Worm (Caenorhabditis elegans) whole organism, L1 larva: ENCODE results near the gene dhs-29.

ENCODE experiments used
- alr-1 ChIP-seq: fragments of 200-800 bp; sonication (Bioruptor generic); optimal IDR thresholded peaks from 2 replicates; lab custom pipeline; 2018; ENCODE audit warnings: borderline replicate concordance, mild to moderate bottlenecking, missing genetic modification characterization, missing compliant biosample characterization
- ama-1 ChIP-seq: fragments of 150-350 bp; optimal IDR thresholded peaks from 2 replicates; lab custom pipeline; 2014
- ceh-63 ChIP-seq: fragments of 200-800 bp; sonication (Bioruptor generic); optimal IDR thresholded peaks from 2 replicates; lab custom pipeline; 2018; ENCODE audit warnings: mild to moderate bottlenecking, missing genetic modification characterization, missing compliant biosample characterization
- mep-1 ChIP-seq: fragments of 150-350 bp; optimal IDR thresholded peaks from 2 replicates; lab custom pipeline; 2014; ENCODE audit warnings: missing biosample characterization, missing genetic modification characterization
- nhr-11 ChIP-seq: fragments of 150-350 bp; optimal IDR thresholded peaks from 2 replicates; lab custom pipeline; 2014; ENCODE audit warnings: missing biosample characterization, missing genetic modification characterization
- nhr-237 ChIP-seq: fragments of 150-350 bp; optimal IDR thresholded peaks from 2 replicates; lab custom pipeline; 2014; ENCODE audit warnings: missing biosample characterization, missing genetic modification characterization
- nhr-71 ChIP-seq: sonication (generic microtip); optimal IDR thresholded peaks from 2 replicates; lab custom pipeline; 2016; ENCODE audit warnings: mild to moderate bottlenecking, missing genetic modification characterization, moderate library complexity, missing compliant biosample characterization
- nhr-77 ChIP-seq: fragments of 150-350 bp; optimal IDR thresholded peaks from 2 replicates; lab custom pipeline; 2014; ENCODE audit warnings: missing biosample characterization, missing genetic modification characterization
- skn-1 ChIP-seq: fragments of 150-350 bp; optimal IDR thresholded peaks from 2 replicates; lab custom pipeline; 2014; ENCODE audit warnings: missing biosample characterization, missing genetic modification characterization

DNA sequence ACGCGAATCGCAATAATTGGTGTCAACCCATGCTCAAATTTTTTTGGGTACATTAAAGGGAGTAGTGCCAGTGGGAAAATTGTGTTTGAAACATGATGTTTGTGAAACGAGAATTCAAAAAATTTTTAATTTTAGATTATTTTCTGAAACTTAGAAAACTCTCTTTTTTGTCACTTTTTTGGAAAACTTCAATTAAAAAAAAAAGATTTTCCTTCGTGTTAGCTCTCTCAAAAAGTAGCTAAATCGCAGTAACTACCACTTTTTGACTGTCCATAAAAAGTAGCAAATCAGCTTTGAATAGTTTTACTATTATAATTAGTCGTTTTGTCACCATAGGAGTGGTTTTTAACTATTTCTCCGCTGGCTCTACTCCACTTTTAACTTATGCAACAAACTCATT lies 24.3 kb downstream of the dhs-29 start:
- TF ChIP-seq nhr-11 (tag; lab: Kevin White, UChicago) (no peak), nhr-71 (tag; lab: Kevin White, UChicago) (no peak), ceh-63 (GFP tag; lab: Kevin White, UChicago) (no peak), ama-1 (lab: Kevin White, UChicago) (no peak), mep-1 (tag; lab: Kevin White, UChicago) (no peak), alr-1 (tag; lab: Kevin White, UChicago) (no peak), skn-1 (tag; lab: Kevin White, UChicago) (no peak), nhr-237 (tag; lab: Kevin White, UChicago) (no peak), nhr-77 (tag; lab: Kevin White, UChicago) (no peak)
